Fruit fly (Drosophila melanogaster) Kc167 (cell line): ENCODE data around the gene CG32485.

Source experiments
- Sin3A ChIP-seq: fragments of >200 bp; optimal IDR thresholded peaks from 2 replicates; lab custom pipeline; 2018; ENCODE audit warnings: missing external identifiers
- insv ChIP-seq: fragments of >200 bp; optimal IDR thresholded peaks from 3 replicates; lab custom pipeline; 2018; ENCODE audit warnings: missing external identifiers
- ttk ChIP-seq: sonication (Bioruptor generic); optimal IDR thresholded peaks from 2 replicates; lab custom pipeline; 2017; ENCODE audit warnings: missing external identifiers

DNA sequence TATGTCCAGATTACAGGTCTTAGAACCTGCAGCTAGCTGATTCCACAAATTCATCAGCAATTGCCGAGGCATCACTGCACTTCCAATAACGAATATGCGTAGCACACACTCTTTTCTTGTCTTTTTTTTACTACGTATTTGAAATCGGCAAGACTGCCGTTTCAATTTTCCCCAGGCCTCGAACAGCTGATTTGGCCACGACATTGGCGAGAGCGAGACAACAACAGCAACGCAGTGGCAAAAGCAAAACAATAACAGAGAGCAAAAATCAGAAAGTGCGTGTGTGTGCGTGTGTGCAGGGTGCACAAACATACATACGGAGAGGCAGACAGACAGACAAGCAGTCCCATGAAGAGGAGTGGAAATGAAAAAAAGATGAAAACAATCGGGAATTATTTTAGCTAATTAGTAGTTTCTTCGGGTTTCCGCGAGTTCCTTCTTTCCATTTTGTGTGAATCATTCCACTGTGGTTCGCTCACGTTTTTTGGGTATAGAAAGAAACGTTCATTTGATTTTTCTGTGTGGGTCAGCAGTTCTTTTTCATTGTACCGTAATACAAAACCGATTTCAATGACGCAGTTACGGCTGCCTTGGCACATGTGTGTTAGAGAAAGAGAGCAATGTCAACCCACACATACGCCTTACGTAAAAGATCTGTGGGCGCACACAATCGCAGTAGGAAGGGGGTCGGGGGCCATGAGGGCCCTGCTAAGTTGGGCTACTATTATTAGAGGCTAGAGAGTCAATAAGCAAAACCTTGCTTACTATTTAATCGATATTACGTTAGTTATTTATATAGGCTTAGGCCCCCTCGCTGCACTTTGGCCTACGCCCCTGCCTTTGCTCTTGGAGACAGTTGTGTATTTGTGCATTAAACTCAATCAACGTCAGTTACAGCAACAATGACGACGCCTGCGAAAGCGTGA is 10.2 kb downstream of the CG32485 start:
- TF ChIP-seq insv (lab: Kevin White, UChicago) (no peak), Sin3A (lab: Kevin White, UChicago) (no peak), ttk (no peak)
